Worm (Caenorhabditis elegans) whole organism, L4/young adult: ENCODE results near the gene nas-7.

ENCODE experiments used
- dao-5 ChIP-seq: sonication (generic microtip); optimal IDR thresholded peaks from 2 replicates; lab custom pipeline; 2016; ENCODE audit warnings: missing genotype, missing genetic modification characterization, moderate library complexity, missing compliant biosample characterization
- him-1 ChIP-seq: sonication (generic microtip); optimal IDR thresholded peaks from 2 replicates; lab custom pipeline; 2016; ENCODE audit warnings: missing genotype, missing genetic modification reagents, missing genetic modification characterization, missing compliant biosample characterization

DNA sequence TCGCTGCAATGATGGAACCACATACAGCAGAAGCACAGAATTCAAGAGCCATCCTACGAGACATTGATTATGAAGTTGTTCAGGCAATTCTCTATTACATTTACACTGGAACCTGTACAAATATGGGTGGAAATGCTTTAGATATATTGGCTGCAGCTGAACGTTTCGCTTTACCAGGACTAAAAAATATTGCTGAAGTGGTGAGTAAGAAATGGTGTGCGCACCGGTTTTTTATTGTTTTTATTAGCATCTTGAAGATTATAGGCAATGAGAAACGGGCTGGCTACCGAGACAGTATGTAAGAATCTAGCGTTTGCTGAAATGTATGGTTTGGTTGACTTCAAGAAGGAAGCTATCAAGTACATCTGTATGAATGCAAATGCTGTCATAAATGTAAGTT, 6.4 kb downstream of the nas-7 start:
- TF ChIP-seq him-1 (tag; lab: Kevin White, UChicago), result no peak
- no peak for TF ChIP-seq dao-5
